Fruit fly (Drosophila melanogaster) whole organism, embryonic: Measurements from ENCODE around the gene CG5188.

ENCODE experiments used
- CG10147 ChIP-seq: fragments of 200-800 bp; sonication (Bioruptor generic); optimal IDR thresholded peaks from 2 replicates; lab custom pipeline; 2019; ENCODE audit warnings: missing biosample characterization, mild to moderate bottlenecking, missing genetic modification characterization, moderate library complexity
- CG10462 ChIP-seq: fragments of 200-800 bp; sonication (Bioruptor generic); optimal IDR thresholded peaks from 2 replicates; lab custom pipeline; 2016; ENCODE audit warnings: missing biosample characterization, missing genetic modification characterization
- CG11085 ChIP-seq: fragments of 200-800 bp; sonication (Bioruptor generic); IDR thresholded peaks from 2 replicates; pipeline ENCODE4 v1.3.6; 2022; ENCODE audit warnings: missing biosample characterization, missing genetic modification characterization
- CG12769 ChIP-seq: fragments of 200-800 bp; sonication (Bioruptor generic); optimal IDR thresholded peaks from 2 replicates; lab custom pipeline; 2019; ENCODE audit warnings: missing biosample characterization, mild to moderate bottlenecking, missing genetic modification characterization, moderate library complexity
- CG14014 ChIP-seq: fragments of 200-800 bp; sonication (Bioruptor generic); IDR thresholded peaks from 2 replicates; pipeline ENCODE4 v1.3.6; 2022; ENCODE audit warnings: missing biosample characterization, missing genetic modification characterization
- CG15073 ChIP-seq: fragments of 200-800 bp; sonication (Bioruptor generic); optimal IDR thresholded peaks from 2 replicates; lab custom pipeline; 2016; ENCODE audit warnings: missing biosample characterization, missing genetic modification characterization
- CG1603 ChIP-seq: fragments of 200-800 bp; sonication (Bioruptor generic); optimal IDR thresholded peaks from 2 replicates; lab custom pipeline; 2019; ENCODE audit warnings: missing biosample characterization, mild to moderate bottlenecking, missing genetic modification characterization, moderate library complexity
- CG17361 ChIP-seq: fragments of 200-800 bp; sonication (Bioruptor generic); IDR thresholded peaks from 3 replicates; pipeline ENCODE4 v1.3.6; 2022; ENCODE audit warnings: missing biosample characterization, missing genetic modification characterization
- CG18619 ChIP-seq: fragments of 200-800 bp; sonication (Bioruptor generic); optimal IDR thresholded peaks from 3 replicates; lab custom pipeline; 2017; ENCODE audit warnings: missing biosample characterization, mild to moderate bottlenecking, missing genetic modification characterization
- CG2678 ChIP-seq: fragments of 200-800 bp; sonication (Bioruptor generic); optimal IDR thresholded peaks from 3 replicates; lab custom pipeline; 2019; ENCODE audit warnings: missing biosample characterization, mild to moderate bottlenecking, missing genetic modification characterization, moderate library complexity
- CG30431 ChIP-seq: fragments of 200-800 bp; sonication (Bioruptor generic); optimal IDR thresholded peaks from 2 replicates; lab custom pipeline; 2017; ENCODE audit warnings: missing biosample characterization, missing genetic modification characterization
- CG3065 ChIP-seq: fragments of 200-800 bp; sonication (Bioruptor generic); optimal IDR thresholded peaks from 2 replicates; lab custom pipeline; 2016; ENCODE audit warnings: missing biosample characterization, missing genetic modification characterization
- CG3847 ChIP-seq: fragments of 200-800 bp; sonication (Bioruptor generic); IDR thresholded peaks from 2 replicates; pipeline ENCODE4 v1.3.6; 2022; ENCODE audit warnings: missing biosample characterization, missing genetic modification characterization
- CG6854 ChIP-seq: fragments of 200-800 bp; sonication (Bioruptor generic); optimal IDR thresholded peaks from 3 replicates; lab custom pipeline; 2017; ENCODE audit warnings: missing biosample characterization, mild to moderate bottlenecking, missing genetic modification characterization
- CG7556 ChIP-seq: fragments of 200-800 bp; sonication (Bioruptor generic); optimal IDR thresholded peaks from 2 replicates; lab custom pipeline; 2017; ENCODE audit warnings: missing biosample characterization, mild to moderate bottlenecking, missing genetic modification characterization
- CG7963 ChIP-seq: fragments of 200-800 bp; sonication (Bioruptor generic); IDR thresholded peaks from 3 replicates; pipeline ENCODE4 v1.3.6; 2022; ENCODE audit warnings: missing biosample characterization, missing genetic modification characterization; ENCODE audit not compliant: partially characterized antibody
- CG7987 ChIP-seq: fragments of 200-800 bp; sonication (Bioruptor generic); optimal IDR thresholded peaks from 2 replicates; lab custom pipeline; 2018; ENCODE audit warnings: missing biosample characterization, mild to moderate bottlenecking, missing genetic modification characterization, moderate library complexity
- CG8089 ChIP-seq: fragments of 200-800 bp; sonication (Bioruptor generic); optimal IDR thresholded peaks from 3 replicates; lab custom pipeline; 2016; ENCODE audit warnings: missing biosample characterization, missing genetic modification characterization
- Dbx ChIP-seq: fragments of 200-800 bp; sonication (Bioruptor generic); IDR thresholded peaks from 3 replicates; pipeline ENCODE4 v1.3.6; 2022; ENCODE audit warnings: missing biosample characterization, missing genetic modification characterization
- Eip74EF ChIP-seq, 2 experiments: fragments of 200-800 bp in 1 of 2; fragments of >200 bp in 1 of 2; sonication (Bioruptor generic) in 1 of 2; optimal IDR thresholded peaks; 2 replicates each; lab custom pipeline; 2017 to 2019; ENCODE audit warnings: missing biosample characterization in 2 of 2, missing genetic modification characterization in 2 of 2, mild to moderate bottlenecking in 1 of 2, moderate library complexity in 1 of 2
- Fer2 ChIP-seq: fragments of 200-800 bp; sonication (Bioruptor generic); optimal IDR thresholded peaks from 2 replicates; lab custom pipeline; 2018; ENCODE audit warnings: missing biosample characterization, mild to moderate bottlenecking, missing genetic modification characterization, moderate library complexity
- HHEX ChIP-seq: fragments of 200-800 bp; sonication (Bioruptor generic); optimal IDR thresholded peaks from 3 replicates; lab custom pipeline; 2017; ENCODE audit warnings: missing biosample characterization, mild to moderate bottlenecking, missing genetic modification characterization, missing genetic modification reagents
- Hey ChIP-seq: fragments of 200-800 bp; sonication (Bioruptor generic); optimal IDR thresholded peaks from 3 replicates; lab custom pipeline; 2018; ENCODE audit warnings: missing biosample characterization, mild to moderate bottlenecking, missing genetic modification characterization
- Hsf ChIP-seq: fragments of 200-800 bp; sonication (Bioruptor generic); optimal IDR thresholded peaks from 3 replicates; lab custom pipeline; 2016; ENCODE audit warnings: missing biosample characterization, missing genetic modification characterization
- Mad ChIP-seq: fragments of 200-800 bp; sonication (Bioruptor generic); optimal IDR thresholded peaks from 2 replicates; lab custom pipeline; 2016; ENCODE audit warnings: missing biosample characterization, missing genetic modification characterization
- NK7.1 ChIP-seq: fragments of 200-800 bp; sonication (Bioruptor generic); optimal IDR thresholded peaks from 3 replicates; lab custom pipeline; 2016; ENCODE audit warnings: missing biosample characterization, missing genetic modification characterization
- Opbp ChIP-seq: fragments of 200-800 bp; sonication (Bioruptor generic); IDR thresholded peaks from 3 replicates; pipeline ENCODE4 v1.3.6; 2022; ENCODE audit warnings: missing biosample characterization, missing genetic modification characterization; ENCODE audit not compliant: partially characterized antibody
- PHDP ChIP-seq: fragments of 200-800 bp; sonication (Bioruptor generic); optimal IDR thresholded peaks from 3 replicates; lab custom pipeline; 2018; ENCODE audit warnings: missing biosample characterization, mild to moderate bottlenecking, missing genetic modification characterization, moderate library complexity
- abd-A ChIP-seq: fragments of 200-800 bp; sonication (Bioruptor generic); optimal IDR thresholded peaks from 3 replicates; lab custom pipeline; 2019; ENCODE audit warnings: missing biosample characterization, mild to moderate bottlenecking, missing genetic modification characterization, moderate library complexity
- cas ChIP-seq: fragments of 200-800 bp; sonication (Bioruptor generic); IDR thresholded peaks from 2 replicates; pipeline ENCODE4 v1.3.6; 2022; ENCODE audit warnings: missing biosample characterization, missing genetic modification characterization
- cato ChIP-seq: fragments of 200-800 bp; sonication (Bioruptor generic); optimal IDR thresholded peaks from 2 replicates; lab custom pipeline; 2016; ENCODE audit warnings: missing biosample characterization, missing genetic modification characterization, borderline replicate concordance
- caup ChIP-seq: fragments of 200-800 bp; sonication (Bioruptor generic); optimal IDR thresholded peaks from 3 replicates; lab custom pipeline; 2017; ENCODE audit warnings: missing biosample characterization, mild to moderate bottlenecking, missing genetic modification characterization, moderate library complexity; ENCODE audit not compliant: severe bottlenecking
- disco-r ChIP-seq: fragments of 200-800 bp; sonication (Bioruptor generic); optimal IDR thresholded peaks from 2 replicates; lab custom pipeline; 2016; ENCODE audit warnings: missing biosample characterization, missing genetic modification characterization
- exex ChIP-seq: fragments of 200-800 bp; sonication (Bioruptor generic); optimal IDR thresholded peaks from 4 replicates; lab custom pipeline; 2018; ENCODE audit warnings: missing biosample characterization, mild to moderate bottlenecking, missing genetic modification characterization, moderate library complexity
- gsb-n ChIP-seq: fragments of 200-800 bp; sonication (Bioruptor generic); optimal IDR thresholded peaks from 3 replicates; lab custom pipeline; 2018; ENCODE audit warnings: missing biosample characterization, mild to moderate bottlenecking, missing genetic modification characterization
- insv ChIP-seq, 2 experiments: fragments of 200-800 bp; sonication (Bioruptor generic); optimal IDR thresholded peaks; 3 replicates each; lab custom pipeline; 2016 to 2018; ENCODE audit warnings: missing biosample characterization in 2 of 2, missing genetic modification characterization in 2 of 2
- klu ChIP-seq: fragments of 200-800 bp; sonication (Bioruptor generic); IDR thresholded peaks from 2 replicates; pipeline ENCODE4 v1.3.6; 2022; ENCODE audit warnings: missing biosample characterization, missing genetic modification characterization
- kni ChIP-seq: fragments of 200-800 bp; sonication (Bioruptor generic); optimal IDR thresholded peaks from 3 replicates; lab custom pipeline; 2017; ENCODE audit warnings: mild to moderate bottlenecking, missing biosample characterization, missing genetic modification reagents, missing genetic modification characterization
- lbe ChIP-seq: fragments of 200-800 bp; sonication (Bioruptor generic); optimal IDR thresholded peaks from 2 replicates; lab custom pipeline; 2016; ENCODE audit warnings: missing biosample characterization, mild to moderate bottlenecking, missing genetic modification characterization
- nmo ChIP-seq: fragments of 200-800 bp; sonication (Bioruptor generic); optimal IDR thresholded peaks from 2 replicates; lab custom pipeline; 2018; ENCODE audit warnings: missing biosample characterization, mild to moderate bottlenecking, missing genetic modification characterization, moderate library complexity
- pzg ChIP-seq: fragments of 200-800 bp; sonication (Bioruptor generic); optimal IDR thresholded peaks from 3 replicates; lab custom pipeline; 2018; ENCODE audit warnings: missing biosample characterization, mild to moderate bottlenecking, missing genetic modification characterization, moderate library complexity
- sens ChIP-seq: fragments of 200-800 bp; sonication (Bioruptor generic); peaks from one replicate; lab custom pipeline; 2016; ENCODE audit warnings: missing biosample characterization, missing genetic modification characterization
- zen ChIP-seq: fragments of 200-800 bp; sonication (Bioruptor generic); optimal IDR thresholded peaks from 3 replicates; lab custom pipeline; 2018; ENCODE audit warnings: missing biosample characterization, mild to moderate bottlenecking, missing genetic modification characterization, moderate library complexity

CG5188 gene

dm6 chr2L:10474268-10474678, 45.6 kb downstream of the CG5188 start, which contains the start of gene RluA-1 (continued):
- TF ChIP-seq CG12769 (tag; lab: Kevin White, UChicago) (peak; percentile 98), Hey (tag; lab: Kevin White, UChicago) (peak; percentile 89), insv (GFP tag; optimal IDR thresholded peaks at IDR 0.05; lab: Kevin White, UChicago) (peak; percentile 41 to 82), cato (GFP tag; lab: Kevin White, UChicago) (peak; percentile 99), pzg (GFP tag; lab: Kevin White, UChicago) (peak; percentile 26), kni (GFP tag; lab: Kevin White, UChicago) (peak; percentile 94), CG1603 (tag; lab: Kevin White, UChicago) (peak; percentile 97), NK7.1 (peak; percentile 86), nmo (peak; percentile 100), CG30431 (GFP tag; lab: Kevin White, UChicago) (peak; percentile 98), gsb-n (tag; lab: Kevin White, UChicago) (peak; percentile 100), CG17361 (GFP tag; lab: Robert Waterston, UW) (peak; percentile 99), CG11085 (GFP tag; lab: Robert Waterston, UW) (peak; percentile 98), zen (tag; lab: Kevin White, UChicago) (peak; percentile 100), HHEX (peak; percentile 99), CG10462 (GFP tag; lab: Kevin White, UChicago) (peak; percentile 99), disco-r (peak; percentile 87), CG7963 (GFP tag; lab: Robert Waterston, UW) (0 out of 3 replicates have a peak, but pooled peaks have one; percentile 48), sens (GFP tag; lab: Kevin White, UChicago) (peak; percentile 99), Hsf (GFP tag; lab: Kevin White, UChicago) (peak; percentile 98), Opbp (GFP tag; lab: Robert Waterston, UW) (peak; percentile 70), CG3065 (GFP tag; lab: Kevin White, UChicago) (peak; percentile 99), CG14014 (GFP tag; lab: Robert Waterston, UW) (peak; percentile 99), Fer2 (tag; lab: Kevin White, UChicago) (peak; percentile 98), Dbx (GFP tag; lab: Robert Waterston, UW) (peak; percentile 90), CG7987 (GFP tag; lab: Kevin White, UChicago) (peak; percentile 97), Mad (GFP tag; lab: Kevin White, UChicago) (peak; percentile 98), lbe (GFP tag; lab: Kevin White, UChicago) (peak; percentile 87), CG18619 (peak; percentile 99), PHDP (tag; lab: Kevin White, UChicago) (peak; percentile 100), caup (peak; percentile 98), CG7556 (GFP tag; lab: Kevin White, UChicago) (peak; percentile 99), cas (GFP tag; lab: Robert Waterston, UW) (peak; percentile 94), CG8089 (GFP tag; lab: Kevin White, UChicago) (peak; percentile 92), klu (peak; percentile 98), CG10147 (GFP tag; lab: Kevin White, UChicago) (peak; percentile 98), Eip74EF (GFP tag; optimal IDR thresholded peaks at IDR 0.05; lab: Kevin White, UChicago) (peak in 1 of 2 experiments; percentile 99), CG2678 (tag; lab: Kevin White, UChicago) (peak; percentile 100), abd-A (tag; lab: Kevin White, UChicago) (peak; percentile 92), CG6854 (peak; percentile 98), exex (tag; lab: Kevin White, UChicago) (peak; percentile 92), CG15073 (GFP tag; lab: Kevin White, UChicago) (peak; percentile 91), CG3847 (GFP tag; lab: Robert Waterston, UW) (peak; percentile 99)
